Worm (Caenorhabditis elegans) whole organism, L4 larva: Measurements from ENCODE around the gene ZK632.10.

ENCODE experiments used
- D1046.2 ChIP-seq: fragments of 200-800 bp; sonication (Bioruptor generic); IDR thresholded peaks from 2 replicates; pipeline ENCODE4 v1.3.6; 2022; ENCODE audit warnings: missing genetic modification characterization, missing compliant biosample characterization
- F10B5.3 ChIP-seq: sonication (generic microtip); optimal IDR thresholded peaks from 2 replicates; lab custom pipeline; 2016; ENCODE audit warnings: mild to moderate bottlenecking, missing genetic modification characterization, missing compliant biosample characterization
- F26F4.8 ChIP-seq: fragments of 200-800 bp; sonication (Bioruptor generic); conservative IDR thresholded peaks from 2 replicates; pipeline ENCODE4 v1.3.6; 2022; ENCODE audit warnings: missing genetic modification characterization, missing compliant biosample characterization
- F44E2.7 ChIP-seq: fragments of 200-800 bp; sonication (Bioruptor generic); IDR thresholded peaks from 2 replicates; pipeline ENCODE4 v2.1.2; 2022; ENCODE audit warnings: missing genetic modification characterization, missing compliant biosample characterization
- F49E8.2 ChIP-seq: sonication (generic microtip); optimal IDR thresholded peaks from 2 replicates; lab custom pipeline; 2016; ENCODE audit warnings: missing compliant biosample characterization, mild to moderate bottlenecking, missing genetic modification characterization, borderline replicate concordance
- R02D3.7 ChIP-seq: fragments of 150-350 bp; sonication (generic microtip); optimal IDR thresholded peaks from 3 replicates; lab custom pipeline; 2014; ENCODE audit warnings: missing biosample characterization, missing genetic modification characterization
- T26A8.4 ChIP-seq: fragments of 200-800 bp; sonication (Bioruptor generic); IDR thresholded peaks from 2 replicates; pipeline ENCODE4 v1.3.6; 2022; ENCODE audit warnings: missing genetic modification characterization, missing compliant biosample characterization
- Y105C5A.15 ChIP-seq: fragments of 200-800 bp; sonication (Bioruptor generic); IDR thresholded peaks from 2 replicates; pipeline ENCODE4 v1.3.6; 2022; ENCODE audit warnings: missing genetic modification characterization, missing compliant biosample characterization
- Y48G9A.11 ChIP-seq: fragments of 200-800 bp; sonication (Bioruptor generic); IDR thresholded peaks from 2 replicates; pipeline ENCODE4 v1.3.6; 2022; ENCODE audit warnings: missing genetic modification reagents, missing genetic modification characterization, missing compliant biosample characterization
- Y5F2A.4 ChIP-seq: fragments of 200-800 bp; sonication (Bioruptor generic); optimal IDR thresholded peaks from 2 replicates; lab custom pipeline; 2018; ENCODE audit warnings: mild to moderate bottlenecking, missing genetic modification characterization, missing compliant biosample characterization
- Y75B8A.6 ChIP-seq: fragments of 200-800 bp; sonication (Bioruptor generic); IDR thresholded peaks from 2 replicates; pipeline ENCODE4 v1.3.6; 2022; ENCODE audit warnings: missing genetic modification reagents, missing genetic modification characterization, missing compliant biosample characterization
- aha-1 ChIP-seq: fragments of 150-350 bp; peaks from one replicate; lab custom pipeline; 2014; ENCODE audit warnings: missing biosample characterization, missing genetic modification characterization
- aly-2 ChIP-seq: sonication (generic microtip); optimal IDR thresholded peaks from 2 replicates; lab custom pipeline; 2018; ENCODE audit warnings: missing biosample characterization, missing genetic modification characterization
- attf-4 ChIP-seq: sonication (generic microtip); optimal IDR thresholded peaks from 3 replicates; lab custom pipeline; 2017; ENCODE audit warnings: missing biosample characterization, missing genetic modification characterization
- ceh-20 ChIP-seq: fragments of 200-800 bp; sonication (Bioruptor generic); IDR thresholded peaks from 2 replicates; pipeline ENCODE4 v1.3.6; 2022; ENCODE audit warnings: missing genetic modification reagents, missing genetic modification characterization, missing compliant biosample characterization
- ceh-28 ChIP-seq: fragments of 150-350 bp; optimal IDR thresholded peaks from 2 replicates; lab custom pipeline; 2014; ENCODE audit warnings: missing biosample characterization, missing genetic modification reagents, missing genetic modification characterization
- ceh-32 ChIP-seq: sonication (generic microtip); optimal IDR thresholded peaks from 2 replicates; lab custom pipeline; 2016; ENCODE audit warnings: mild to moderate bottlenecking, missing genetic modification characterization, missing compliant biosample characterization; ENCODE audit not compliant: poor library complexity
- ceh-82 ChIP-seq: sonication (generic microtip); optimal IDR thresholded peaks from 2 replicates; lab custom pipeline; 2017; ENCODE audit warnings: missing biosample characterization, missing genetic modification characterization
- daf-16 ChIP-seq, 3 experiments: sonication (generic microtip); optimal IDR thresholded peaks; 2 replicates each; lab custom pipeline; 2016 to 2017; ENCODE audit warnings: missing genetic modification characterization in 3 of 3, missing genetic modification reagents in 3 of 3, mild to moderate bottlenecking in 2 of 3, missing compliant biosample characterization in 2 of 3, missing biosample characterization in 1 of 3, moderate library complexity in 1 of 3
- dmd-6 ChIP-seq: fragments of 200-800 bp; sonication (Bioruptor generic); IDR thresholded peaks from 2 replicates; pipeline ENCODE4 v1.3.6; 2022; ENCODE audit warnings: missing genetic modification reagents, missing genetic modification characterization, missing compliant biosample characterization
- dpl-1 ChIP-seq: fragments of 150-350 bp; optimal IDR thresholded peaks from 2 replicates; lab custom pipeline; 2014; ENCODE audit warnings: missing biosample characterization, missing genetic modification reagents, missing genetic modification characterization
- dve-1 ChIP-seq: sonication (generic microtip); optimal IDR thresholded peaks from 2 replicates; lab custom pipeline; 2017; ENCODE audit warnings: antibody characterized with exemption, mild to moderate bottlenecking, missing genetic modification characterization, missing compliant biosample characterization; ENCODE audit not compliant: insufficient read depth
- egl-43 ChIP-seq: fragments of 200-800 bp; sonication (Bioruptor generic); IDR thresholded peaks from 2 replicates; pipeline ENCODE4 v1.3.6; 2022; ENCODE audit warnings: missing genetic modification reagents, missing genetic modification characterization, missing compliant biosample characterization
- hlh-11 ChIP-seq: fragments of 200-800 bp; sonication (Bioruptor generic); optimal IDR thresholded peaks from 2 replicates; lab custom pipeline; 2018; ENCODE audit warnings: mild to moderate bottlenecking, missing genetic modification characterization, missing compliant biosample characterization
- hlh-30 ChIP-seq: sonication (generic microtip); optimal IDR thresholded peaks from 2 replicates; lab custom pipeline; 2017; ENCODE audit warnings: antibody characterized with exemption, mild to moderate bottlenecking, missing genetic modification characterization, missing compliant biosample characterization; ENCODE audit not compliant: insufficient read depth
- hmg-1.1 ChIP-seq: fragments of 200-800 bp; sonication (Bioruptor generic); IDR thresholded peaks from 2 replicates; pipeline ENCODE4 v1.3.6; 2022; ENCODE audit warnings: missing genetic modification reagents, missing genetic modification characterization, missing compliant biosample characterization
- jun-1 ChIP-seq: fragments of 150-350 bp; optimal IDR thresholded peaks from 2 replicates; lab custom pipeline; 2014; ENCODE audit warnings: missing biosample characterization, missing genetic modification reagents, missing genetic modification characterization
- lin-1 ChIP-seq: fragments of 200-800 bp; sonication (Bioruptor generic); IDR thresholded peaks from 2 replicates; pipeline ENCODE4 v1.3.6; 2022; ENCODE audit warnings: missing genetic modification reagents, missing genetic modification characterization, missing compliant biosample characterization
- lin-13 ChIP-seq: fragments of 150-350 bp; optimal IDR thresholded peaks from 2 replicates; lab custom pipeline; 2014; ENCODE audit warnings: missing biosample characterization, missing genetic modification reagents, missing genetic modification characterization
- lin-38 ChIP-seq: fragments of 200-800 bp; sonication (Bioruptor generic); IDR thresholded peaks from 2 replicates; pipeline ENCODE4 v1.3.6; 2022; ENCODE audit warnings: missing genetic modification reagents, missing genetic modification characterization, missing compliant biosample characterization
- lir-3 ChIP-seq: sonication (generic microtip); optimal IDR thresholded peaks from 2 replicates; lab custom pipeline; 2016; ENCODE audit warnings: mild to moderate bottlenecking, missing genetic modification characterization, missing compliant biosample characterization
- lsy-2 ChIP-seq, 2 experiments: fragments of 150-350 bp in 1 of 2; sonication (generic microtip) in 1 of 2; optimal IDR thresholded peaks; 2 replicates each; lab custom pipeline; 2014 to 2017; ENCODE audit warnings: missing biosample characterization in 2 of 2, missing genetic modification characterization in 2 of 2
- mdt-29 ChIP-seq: fragments of 200-800 bp; sonication (Bioruptor generic); IDR thresholded peaks from 2 replicates; pipeline ENCODE4 v1.3.6; 2022; ENCODE audit warnings: missing genetic modification reagents, missing genetic modification characterization, missing compliant biosample characterization
- mep-1 ChIP-seq: fragments of 150-350 bp; sonication (generic microtip); optimal IDR thresholded peaks from 3 replicates; lab custom pipeline; 2014; ENCODE audit warnings: missing biosample characterization, missing genetic modification characterization
- mes-2 ChIP-seq: sonication (generic microtip); optimal IDR thresholded peaks from 2 replicates; lab custom pipeline; 2016; ENCODE audit warnings: missing genotype, mild to moderate bottlenecking, missing genetic modification characterization, missing compliant biosample characterization; ENCODE audit not compliant: poor library complexity, severe bottlenecking
- mxl-3 ChIP-seq: fragments of 200-800 bp; sonication (Bioruptor generic); optimal IDR thresholded peaks from 2 replicates; lab custom pipeline; 2018; ENCODE audit warnings: mild to moderate bottlenecking, missing genetic modification characterization, missing compliant biosample characterization
- nhr-10 ChIP-seq: fragments of 150-350 bp; optimal IDR thresholded peaks from 2 replicates; lab custom pipeline; 2014; ENCODE audit warnings: missing biosample characterization, missing genetic modification characterization
- nhr-102 ChIP-seq: sonication (generic microtip); optimal IDR thresholded peaks from 2 replicates; lab custom pipeline; 2016; ENCODE audit warnings: mild to moderate bottlenecking, missing genetic modification characterization, moderate library complexity, missing compliant biosample characterization
- nhr-111 ChIP-seq: fragments of 200-800 bp; sonication (Bioruptor generic); optimal IDR thresholded peaks from 2 replicates; lab custom pipeline; 2018; ENCODE audit warnings: mild to moderate bottlenecking, missing genetic modification characterization, missing compliant biosample characterization
- nhr-28 ChIP-seq: fragments of 150-350 bp; optimal IDR thresholded peaks from 2 replicates; lab custom pipeline; 2014; ENCODE audit warnings: missing biosample characterization, missing genetic modification characterization
- nhr-6 ChIP-seq: fragments of 150-350 bp; optimal IDR thresholded peaks from 2 replicates; lab custom pipeline; 2014; ENCODE audit warnings: missing biosample characterization, missing genetic modification characterization
- nhr-77 ChIP-seq: fragments of 150-350 bp; optimal IDR thresholded peaks from 2 replicates; lab custom pipeline; 2014; ENCODE audit warnings: missing biosample characterization, missing genetic modification characterization
- pha-4 ChIP-seq, 2 experiments: fragments of 150-350 bp in 1 of 2; fragments of 200-800 bp in 1 of 2; sonication (Bioruptor generic) in 1 of 2; IDR thresholded peaks in 1 of 2; optimal IDR thresholded peaks in 1 of 2; 2 replicates each; pipeline versions ENCODE4 v1.3.6 to Lab custom; 2014 to 2022; ENCODE audit warnings: missing genetic modification characterization in 2 of 2, missing genetic modification reagents in 2 of 2, missing biosample characterization in 1 of 2, missing compliant biosample characterization in 1 of 2
- snpc-4 ChIP-seq: fragments of 150-350 bp; optimal IDR thresholded peaks from 2 replicates; lab custom pipeline; 2014; ENCODE audit warnings: missing biosample characterization, missing genetic modification characterization
- spr-3 ChIP-seq: fragments of 200-800 bp; sonication (Bioruptor generic); optimal IDR thresholded peaks from 2 replicates; lab custom pipeline; 2018; ENCODE audit warnings: mild to moderate bottlenecking, missing genetic modification characterization, missing compliant biosample characterization
- tra-1 ChIP-seq: fragments of 200-800 bp; sonication (Bioruptor generic); IDR thresholded peaks from 2 replicates; pipeline ENCODE4 v1.3.6; 2022; ENCODE audit warnings: missing genetic modification reagents, missing genetic modification characterization, missing compliant biosample characterization
- unc-39 ChIP-seq: sonication (generic microtip); optimal IDR thresholded peaks from 2 replicates; lab custom pipeline; 2017; ENCODE audit warnings: missing biosample characterization, missing genetic modification characterization
- zip-11 ChIP-seq: fragments of 200-800 bp; sonication (Bioruptor generic); IDR thresholded peaks from 2 replicates; pipeline ENCODE4 v1.3.6; 2022; ENCODE audit warnings: missing genetic modification characterization, missing compliant biosample characterization
- zip-2 ChIP-seq: fragments of 150-350 bp; optimal IDR thresholded peaks from 2 replicates; lab custom pipeline; 2014; ENCODE audit warnings: missing biosample characterization, missing genetic modification characterization
- ztf-11 ChIP-seq: fragments of 150-350 bp; optimal IDR thresholded peaks from 2 replicates; lab custom pipeline; 2014; ENCODE audit warnings: missing biosample characterization, missing genetic modification characterization

The ZK632.10 gene

ce11 chrIII:9826005-9826404 lies 1.5 kb downstream of the ZK632.10 start:
- peak; percentile 17 for TF ChIP-seq nhr-28 (tag; lab: Kevin White, UChicago)
- TF ChIP-seq ceh-82 (tag; lab: Kevin White, UChicago): no peak
- no peak for TF ChIP-seq lir-3
- peak; percentile 21; the same call in 1 of the 2 replicates for TF ChIP-seq dmd-6
- peak; percentile 53 for TF ChIP-seq nhr-6 (tag; lab: Kevin White, UChicago)
- peak in 1 of 2 experiments; percentile 82 for TF ChIP-seq lsy-2 (tag; optimal IDR thresholded peaks at IDR 0.05; lab: Kevin White, UChicago)
- TF ChIP-seq Y105C5A.15 (GFP tag; lab: Robert Waterston, UW): no peak
- no peak for TF ChIP-seq R02D3.7 (tag; lab: Kevin White, UChicago)
- peak; percentile 62 for TF ChIP-seq lin-38 (GFP tag; lab: Robert Waterston, UW)
- TF ChIP-seq jun-1 (tag; lab: Kevin White, UChicago): no peak
- TF ChIP-seq D1046.2 (GFP tag; lab: Robert Waterston, UW): no peak
- peak; percentile 2 for TF ChIP-seq nhr-102 (tag; lab: Kevin White, UChicago)
- TF ChIP-seq lin-13 (GFP tag; lab: Kevin White, UChicago): peak; percentile 5
- TF ChIP-seq mes-2 (tag; lab: Kevin White, UChicago): peak; percentile 56
- no peak for TF ChIP-seq egl-43 (GFP tag; lab: Robert Waterston, UW)
- no peak for TF ChIP-seq F49E8.2
- TF ChIP-seq zip-2: no peak
- TF ChIP-seq snpc-4 (tag; lab: Kevin White, UChicago): no peak
- no peak for TF ChIP-seq unc-39 (tag; lab: Kevin White, UChicago)
- TF ChIP-seq dpl-1 (GFP tag; lab: Kevin White, UChicago): peak; percentile 5
- peak; percentile 92 for TF ChIP-seq hlh-30
- TF ChIP-seq zip-11 (GFP tag; lab: Robert Waterston, UW): no peak
- TF ChIP-seq ceh-20 (GFP tag; lab: Robert Waterston, UW): peak; percentile 56; the same call in 1 of the 2 replicates
- TF ChIP-seq hlh-11: peak; percentile 73
- no peak for TF ChIP-seq Y48G9A.11 (GFP tag; lab: Robert Waterston, UW)
- TF ChIP-seq mdt-29 (GFP tag; lab: Robert Waterston, UW): 0 out of 2 replicates have a peak, but pooled peaks have one; percentile 45
- no peak for TF ChIP-seq F26F4.8 (GFP tag; lab: Robert Waterston, UW)
- TF ChIP-seq daf-16 (GFP tag; optimal IDR thresholded peaks at IDR 0.05; lab: Kevin White, UChicago): no peak
- peak; percentile 49 for TF ChIP-seq daf-16 (tag; optimal IDR thresholded peaks at IDR 0.05; lab: Kevin White, UChicago)
- no peak for TF ChIP-seq ceh-32
- TF ChIP-seq pha-4 (GFP tag; IDR thresholded peaks at IDR 0.05; lab: Robert Waterston, UW): peak; percentile 62; the same call in 1 of the 2 replicates
- no peak for TF ChIP-seq pha-4 (tag; optimal IDR thresholded peaks at IDR 0.05; lab: Kevin White, UChicago)
- TF ChIP-seq dve-1 (tag; lab: Kevin White, UChicago): peak; percentile 67
- TF ChIP-seq Y75B8A.6: 0 out of 2 replicates have a peak, but pooled peaks have one; percentile 49
- TF ChIP-seq Y5F2A.4 (GFP tag; lab: Kevin White, UChicago): no peak
- TF ChIP-seq tra-1: no peak
- TF ChIP-seq ceh-28 (tag; lab: Kevin White, UChicago): no peak
- no peak for TF ChIP-seq F10B5.3 (tag; lab: Kevin White, UChicago)
- TF ChIP-seq F44E2.7 (GFP tag; lab: Robert Waterston, UW): no peak
- TF ChIP-seq ztf-11 (tag; lab: Kevin White, UChicago): no peak
- no peak for TF ChIP-seq spr-3
- peak; percentile 55 for TF ChIP-seq nhr-77 (tag; lab: Kevin White, UChicago)
- 0 out of 2 replicates have a peak, but pooled peaks have one; percentile 45 for TF ChIP-seq lin-1 (GFP tag; lab: Robert Waterston, UW)
- TF ChIP-seq T26A8.4: peak; percentile 7; the same call in 1 of the 2 replicates
- no peak for TF ChIP-seq attf-4
- TF ChIP-seq nhr-10: no peak
- peak; percentile 21 for TF ChIP-seq mxl-3
- no peak for TF ChIP-seq nhr-111 (GFP tag; lab: Kevin White, UChicago)
- TF ChIP-seq hmg-1.1 (GFP tag; lab: Robert Waterston, UW): 0 out of 2 replicates have a peak, but pooled peaks have one; percentile 11
- TF ChIP-seq aly-2 (tag; lab: Kevin White, UChicago): no peak
- peak; percentile 70 for TF ChIP-seq mep-1
- peak; percentile 87 for TF ChIP-seq aha-1 (tag; lab: Kevin White, UChicago)
